In genomic region chr3R:4910365-4910810, dm6 we compare ENCODE assay signal across 6 fruit fly cellular contexts.
TF ChIP-seq lines count a peak whose summit lies in the region.

Gene Cdep (plus strand): TSS chr3R:4910552.

- peak; percentile 3 to 10 for TF ChIP-seq CTCF in S2 (optimal IDR thresholded peaks at IDR 0.05; lab: Kevin White, UChicago)
- TF ChIP-seq CTCF in whole organism, embryonic (GFP tag; optimal IDR thresholded peaks at IDR 0.05; lab: Kevin White, UChicago) = peak; percentile 53

TF ChIP-seq in whole organism, adult, 20 proteins besides CTCF, POLR2A, EP300 and RAD21 (continues in another document):
- peak; percentile 30 for TF ChIP-seq ovo (GFP tag; optimal IDR thresholded peaks at IDR 0.05; lab: Kevin White, UChicago)
- TF ChIP-seq Crg-1 (GFP tag; optimal IDR thresholded peaks at IDR 0.05; lab: Kevin White, UChicago) = peak; percentile 44
- peak; percentile 27 for TF ChIP-seq Clk (GFP tag; optimal IDR thresholded peaks at IDR 0.05; lab: Kevin White, UChicago)
- TF ChIP-seq CG7101 (tag; optimal IDR thresholded peaks at IDR 0.05; lab: Kevin White, UChicago) = peak; percentile 28
- TF ChIP-seq cnc (optimal IDR thresholded peaks at IDR 0.05; lab: Kevin White, UChicago) = no peak
- no peak for TF ChIP-seq pad (GFP tag; optimal IDR thresholded peaks at IDR 0.05; lab: Kevin White, UChicago)
- TF ChIP-seq CG11617 (GFP tag; optimal IDR thresholded peaks at IDR 0.05; lab: Kevin White, UChicago) = peak; percentile 51
- TF ChIP-seq CG12768 (GFP tag; optimal IDR thresholded peaks at IDR 0.05; lab: Kevin White, UChicago) = peak; percentile 38
- TF ChIP-seq CG14711 (tag; optimal IDR thresholded peaks at IDR 0.05; lab: Kevin White, UChicago) = peak; percentile 43
- no peak for TF ChIP-seq CG33017 (tag; optimal IDR thresholded peaks at IDR 0.05; lab: Kevin White, UChicago)
- peak; percentile 92 for TF ChIP-seq kay (GFP tag; lab: Kevin White, UChicago; ENCODE audit: borderline replicate concordance)
- TF ChIP-seq bab1 (GFP tag; optimal IDR thresholded peaks at IDR 0.05; lab: Kevin White, UChicago) = peak; percentile 35
- TF ChIP-seq CG5204 (GFP tag; optimal IDR thresholded peaks at IDR 0.05; lab: Kevin White, UChicago) = peak; percentile 7
- peak; percentile 34 for TF ChIP-seq cic (GFP tag; optimal IDR thresholded peaks at IDR 0.05; lab: Kevin White, UChicago)
- peak; percentile 52 for TF ChIP-seq tj (GFP tag; optimal IDR thresholded peaks at IDR 0.05; lab: Kevin White, UChicago)
- peak; percentile 84 for TF ChIP-seq Mnt (GFP tag; optimal IDR thresholded peaks at IDR 0.05; lab: Kevin White, UChicago)
- TF ChIP-seq toe (GFP tag; optimal IDR thresholded peaks at IDR 0.05; lab: Kevin White, UChicago) = peak; percentile 51
- peak; percentile 36 for TF ChIP-seq CG1620 (GFP tag; optimal IDR thresholded peaks at IDR 0.05; lab: Kevin White, UChicago)

TF ChIP-seq in whole organism, embryonic, 481 proteins besides CTCF, POLR2A, EP300 and RAD21 (continues in another document):
- TF ChIP-seq gt (GFP tag; IDR thresholded peaks at IDR 0.05; lab: Robert Waterston, UW) (no peak), ranshi (GFP tag; IDR thresholded peaks at IDR 0.05; lab: Robert Waterston, UW) (no peak), ewg (GFP tag; optimal IDR thresholded peaks at IDR 0.05; lab: Kevin White, UChicago) (no peak), pfk (GFP tag; optimal IDR thresholded peaks at IDR 0.05; lab: Kevin White, UChicago) (peak; percentile 53), CG13775 (GFP tag; optimal IDR thresholded peaks at IDR 0.05; lab: Kevin White, UChicago) (peak; percentile 36), MBD-R2 (GFP tag; IDR thresholded peaks at IDR 0.05; lab: Robert Waterston, UW) (peak; percentile 37; the same call in 1 of the 2 replicates), Ets65A (GFP tag; lab: Kevin White, UChicago) (no peak), CG4282 (GFP tag; optimal IDR thresholded peaks at IDR 0.05; lab: Kevin White, UChicago) (no peak), CG4820 (GFP tag; optimal IDR thresholded peaks at IDR 0.05; lab: Kevin White, UChicago) (peak; percentile 22), CG6813 (GFP tag; optimal IDR thresholded peaks at IDR 0.05; lab: Kevin White, UChicago) (no peak), D19A (tag; optimal IDR thresholded peaks at IDR 0.05; lab: Kevin White, UChicago) (peak; percentile 65), Gug (GFP tag; IDR thresholded peaks at IDR 0.05; lab: Robert Waterston, UW) (peak; percentile 31; the same call in 1 of the 4 replicates), CG13624 (GFP tag; optimal IDR thresholded peaks at IDR 0.05; lab: Kevin White, UChicago) (no peak), CG4617 (GFP tag; optimal IDR thresholded peaks at IDR 0.05; lab: Kevin White, UChicago; ENCODE audit: borderline replicate concordance) (peak; percentile 62), Jarid2 (GFP tag; optimal IDR thresholded peaks at IDR 0.05; lab: Kevin White, UChicago) (peak; percentile 80), CrebB (tag; optimal IDR thresholded peaks at IDR 0.05; lab: Kevin White, UChicago) (peak; percentile 29), Fer1 (GFP tag; optimal IDR thresholded peaks at IDR 0.05; lab: Kevin White, UChicago) (peak; percentile 45), zen2 (GFP tag; IDR thresholded peaks at IDR 0.05; lab: Robert Waterston, UW; ENCODE audit: partially characterized antibody) (peak; percentile 92)

TF ChIP-seq in whole organism, prepupa, 60 proteins besides CTCF, POLR2A, EP300 and RAD21 (continues in another document):
- TF ChIP-seq CG11902 (GFP tag; optimal IDR thresholded peaks at IDR 0.05; lab: Kevin White, UChicago) (no peak), CG6792 (GFP tag; optimal IDR thresholded peaks at IDR 0.05; lab: Kevin White, UChicago) (no peak), Eip75B (GFP tag; optimal IDR thresholded peaks at IDR 0.05; lab: Kevin White, UChicago) (no peak), Smox (GFP tag; optimal IDR thresholded peaks at IDR 0.05; lab: Kevin White, UChicago) (peak; percentile 17), eg (GFP tag; IDR thresholded peaks at IDR 0.05; lab: Robert Waterston, UW) (peak; percentile 58; the same call in 1 of the 3 replicates), cyc (GFP tag; optimal IDR thresholded peaks at IDR 0.05; lab: Kevin White, UChicago) (peak; percentile 2), Eip78C (GFP tag; lab: Kevin White, UChicago) (peak; percentile 69), Eip93F (GFP tag; optimal IDR thresholded peaks at IDR 0.05; lab: Kevin White, UChicago) (no peak), Sox15 (GFP tag; optimal IDR thresholded peaks at IDR 0.05; lab: Kevin White, UChicago) (no peak), acj6 (GFP tag; optimal IDR thresholded peaks at IDR 0.05; lab: Kevin White, UChicago) (peak; percentile 30), CG9139 (GFP tag; optimal IDR thresholded peaks at IDR 0.05; lab: Kevin White, UChicago) (no peak), CG7368 (GFP tag; optimal IDR thresholded peaks at IDR 0.05; lab: Kevin White, UChicago) (peak; percentile 0), CG3032 (tag; optimal IDR thresholded peaks at IDR 0.05; lab: Kevin White, UChicago) (peak; percentile 43), CG6854 (GFP tag; optimal IDR thresholded peaks at IDR 0.05; lab: Kevin White, UChicago) (peak; percentile 22), achi (GFP tag; optimal IDR thresholded peaks at IDR 0.05; lab: Kevin White, UChicago) (peak; percentile 49), CG8119 (GFP tag; IDR thresholded peaks at IDR 0.05; lab: Robert Waterston, UW) (no peak), dac (GFP tag; optimal IDR thresholded peaks at IDR 0.05; lab: Kevin White, UChicago) (no peak), CG6163 (GFP tag; IDR thresholded peaks at IDR 0.05; lab: Robert Waterston, UW) (no peak), CG11762 (GFP tag; optimal IDR thresholded peaks at IDR 0.05; lab: Kevin White, UChicago; ENCODE audit: insufficient read depth) (no peak), CG32006 (GFP tag; optimal IDR thresholded peaks at IDR 0.05; lab: Kevin White, UChicago) (peak; percentile 17)

TF ChIP-seq in whole organism, pupa, 21 proteins besides CTCF, POLR2A, EP300 and RAD21:
- TF ChIP-seq CG12605 (GFP tag; IDR thresholded peaks at IDR 0.05; lab: Robert Waterston, UW) = peak; percentile 28; the same call in 1 of the 2 replicates
- no peak for TF ChIP-seq CG15710 (tag; optimal IDR thresholded peaks at IDR 0.05; lab: Kevin White, UChicago)
- peak; percentile 67 for TF ChIP-seq CG4496 (GFP tag; IDR thresholded peaks at IDR 0.05; lab: Robert Waterston, UW)
- TF ChIP-seq Pif1B (GFP tag; optimal IDR thresholded peaks at IDR 0.05; lab: Kevin White, UChicago) = no peak
- no peak for TF ChIP-seq gl (tag; optimal IDR thresholded peaks at IDR 0.05; lab: Kevin White, UChicago)
- peak; percentile 14 for TF ChIP-seq Pif1A (GFP tag; optimal IDR thresholded peaks at IDR 0.05; lab: Kevin White, UChicago)
- no peak for TF ChIP-seq CG10348 (GFP tag; IDR thresholded peaks at IDR 0.05; lab: Robert Waterston, UW)
- peak; percentile 12 for TF ChIP-seq CG17806 (tag; optimal IDR thresholded peaks at IDR 0.05; lab: Kevin White, UChicago)
- peak; percentile 19 for TF ChIP-seq CG8159 (tag; optimal IDR thresholded peaks at IDR 0.05; lab: Kevin White, UChicago)
- no peak for TF ChIP-seq fd96Ca (GFP tag; IDR thresholded peaks at IDR 0.05; lab: Robert Waterston, UW)
- peak; percentile 13 for TF ChIP-seq Snoo (tag; optimal IDR thresholded peaks at IDR 0.05; lab: Kevin White, UChicago)
- peak; percentile 37; the same call in 1 of the 2 replicates for TF ChIP-seq Ets98B (GFP tag; IDR thresholded peaks at IDR 0.05; lab: Robert Waterston, UW)
- TF ChIP-seq CG32121 (GFP tag; IDR thresholded peaks at IDR 0.05; lab: Robert Waterston, UW) = peak; percentile 14; the same call in 1 of the 2 replicates
- peak; percentile 44 for TF ChIP-seq D1 (tag; optimal IDR thresholded peaks at IDR 0.05; lab: Kevin White, UChicago)

TF ChIP-seq in whole organism, wandering third instar larva, 38 proteins besides CTCF, POLR2A, EP300 and RAD21:
- TF ChIP-seq ey (GFP tag; optimal IDR thresholded peaks at IDR 0.05; lab: Kevin White, UChicago) = no peak
- TF ChIP-seq dmrt93B (GFP tag; optimal IDR thresholded peaks at IDR 0.05; lab: Kevin White, UChicago) = peak; percentile 18
- no peak for TF ChIP-seq N (GFP tag; optimal IDR thresholded peaks at IDR 0.05; lab: Kevin White, UChicago)
- TF ChIP-seq Rel (GFP tag; optimal IDR thresholded peaks at IDR 0.05; lab: Kevin White, UChicago) = no peak
- peak; percentile 98 for TF ChIP-seq Rel (tag; optimal IDR thresholded peaks at IDR 0.05; lab: Kevin White, UChicago)
- TF ChIP-seq usp (GFP tag; optimal IDR thresholded peaks at IDR 0.05; lab: Kevin White, UChicago) = no peak
- TF ChIP-seq foxo (GFP tag; optimal IDR thresholded peaks at IDR 0.05; lab: Kevin White, UChicago) = peak in 1 of 2 experiments; percentile 37
- TF ChIP-seq woc (GFP tag; optimal IDR thresholded peaks at IDR 0.05; lab: Kevin White, UChicago) = peak; percentile 18
- TF ChIP-seq Vsx2 (GFP tag; optimal IDR thresholded peaks at IDR 0.05; lab: Kevin White, UChicago; ENCODE audit: partially characterized antibody) = no peak
- no peak for TF ChIP-seq Hr78 (GFP tag; optimal IDR thresholded peaks at IDR 0.05; lab: Kevin White, UChicago)
- peak; percentile 43 for TF ChIP-seq br (GFP tag; optimal IDR thresholded peaks at IDR 0.05; lab: Kevin White, UChicago)
- peak; percentile 31 for TF ChIP-seq HLH106 (tag; optimal IDR thresholded peaks at IDR 0.05; lab: Kevin White, UChicago)
- no peak for TF ChIP-seq dsf (GFP tag; optimal IDR thresholded peaks at IDR 0.05; lab: Kevin White, UChicago; ENCODE audit: borderline replicate concordance)
- TF ChIP-seq Hnf4 (GFP tag; optimal IDR thresholded peaks at IDR 0.05; lab: Kevin White, UChicago) = peak; percentile 45
- no peak for TF ChIP-seq CrebA (GFP tag; optimal IDR thresholded peaks at IDR 0.05; lab: Kevin White, UChicago; ENCODE audit: borderline replicate concordance)
- peak; percentile 17 for TF ChIP-seq Jra (GFP tag; optimal IDR thresholded peaks at IDR 0.05; lab: Kevin White, UChicago)
- peak; percentile 72 for TF ChIP-seq Hr83 (GFP tag; optimal IDR thresholded peaks at IDR 0.05; lab: Kevin White, UChicago; ENCODE audit: poor library complexity, severe bottlenecking)
- TF ChIP-seq sv (GFP tag; optimal IDR thresholded peaks at IDR 0.05; lab: Kevin White, UChicago) = no peak
- peak; percentile 65 for TF ChIP-seq brk (GFP tag; optimal IDR thresholded peaks at IDR 0.05; lab: Kevin White, UChicago)
- peak; percentile 6 for TF ChIP-seq h (GFP tag; optimal IDR thresholded peaks at IDR 0.05; lab: Kevin White, UChicago)
- peak; percentile 39 for TF ChIP-seq Dif (GFP tag; optimal IDR thresholded peaks at IDR 0.05; lab: Kevin White, UChicago; ENCODE audit: partially characterized antibody)
- peak; percentile 52 for TF ChIP-seq Sp1 (GFP tag; optimal IDR thresholded peaks at IDR 0.05; lab: Kevin White, UChicago)
